Fruit fly (Drosophila melanogaster) whole organism: Measurements from ENCODE around the gene GatB.
A peak's percentile ranks its signal among the peaks of the same experiment; 100 is the strongest.

Source experiments
- CG8478 ChIP-seq: fragments of >200 bp; optimal IDR thresholded peaks from 2 replicates; lab custom pipeline; 2018; ENCODE audit warnings: inconsistent platforms
- Dll ChIP-seq: fragments of >200 bp; optimal IDR thresholded peaks from 2 replicates; lab custom pipeline; 2017
- EcR ChIP-seq, 2 experiments: fragments of >200 bp; optimal IDR thresholded peaks; 2 replicates each; lab custom pipeline; 2017; ENCODE audit warnings: missing biosample characterization in 2 of 2, missing genetic modification characterization in 2 of 2, missing genetic modification reagents in 2 of 2
- pan ChIP-seq: fragments of >200 bp; optimal IDR thresholded peaks from 2 replicates; lab custom pipeline; 2017
- psq ChIP-seq: fragments of >200 bp; optimal IDR thresholded peaks from 2 replicates; lab custom pipeline; 2017
- usp ChIP-seq: fragments of >200 bp; optimal IDR thresholded peaks from 2 replicates; lab custom pipeline; 2017; ENCODE audit warnings: missing biosample characterization, missing genetic modification characterization, mixed read lengths

Gene GatB

DNA sequence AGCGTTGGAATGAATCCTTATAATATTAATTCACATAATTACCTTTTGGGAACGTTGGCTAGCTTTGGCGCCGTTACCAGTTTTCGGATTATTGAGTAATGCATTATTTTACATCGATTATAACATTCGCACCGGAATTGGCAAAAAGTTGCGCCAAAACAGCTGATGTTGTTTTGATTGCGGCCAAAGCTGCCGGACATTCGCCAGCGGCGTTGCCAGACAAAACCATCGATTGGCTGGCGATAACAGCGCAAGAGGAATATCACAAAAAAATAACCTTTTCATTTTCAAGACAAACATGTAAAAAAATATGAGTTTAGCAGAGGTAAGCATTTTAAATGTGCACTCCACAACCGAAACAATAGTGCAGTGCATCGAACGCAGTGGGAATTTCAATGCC is at the start of gene GatB, which contains the start of gene Tsc1:
TSS of gene GatB (minus strand) at position 176 of the 400 bp plus-strand sequence.
TSS of gene Tsc1 (plus strand) at position 228 of the 400 bp plus-strand sequence.
- TF ChIP-seq usp = no peak
- no peak for TF ChIP-seq psq (lab: Kevin White, UChicago)
- no peak for TF ChIP-seq Dll
- TF ChIP-seq EcR (GFP tag; optimal IDR thresholded peaks at IDR 0.05; lab: Kevin White, UChicago) = no peak
- TF ChIP-seq CG8478 (lab: Kevin White, UChicago) = no peak
- no peak for TF ChIP-seq pan (lab: Kevin White, UChicago)

DNA sequence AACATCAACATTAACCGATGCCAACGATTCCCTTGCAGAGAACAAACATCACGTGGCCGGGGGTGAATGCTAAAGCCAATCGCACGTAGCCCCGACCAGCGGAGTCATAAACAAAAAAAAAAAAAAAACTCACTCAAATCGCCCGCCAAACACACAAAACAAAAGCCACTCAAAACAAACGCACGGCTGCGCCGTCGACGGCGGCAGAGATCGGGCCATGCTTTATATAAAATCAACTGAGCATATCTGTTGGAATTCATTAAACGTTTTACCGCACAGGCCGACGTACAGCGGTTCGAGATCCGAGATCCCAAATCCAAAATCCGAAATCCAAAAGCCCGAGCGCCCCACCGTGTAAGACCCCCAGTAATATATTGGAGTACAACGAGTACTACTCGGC is 42.3 kb upstream of the GatB start, which contains the start of gene CG13606:
TSS of gene CG13606 (plus strand) at position 250 of the 400 bp plus-strand sequence.
- TF ChIP-seq psq (lab: Kevin White, UChicago) = no peak
- TF ChIP-seq usp = no peak
- TF ChIP-seq pan (lab: Kevin White, UChicago) = no peak
- no peak for TF ChIP-seq CG8478 (lab: Kevin White, UChicago)
- no peak for TF ChIP-seq EcR (GFP tag; optimal IDR thresholded peaks at IDR 0.05; lab: Kevin White, UChicago)
- no peak for TF ChIP-seq Dll

DNA sequence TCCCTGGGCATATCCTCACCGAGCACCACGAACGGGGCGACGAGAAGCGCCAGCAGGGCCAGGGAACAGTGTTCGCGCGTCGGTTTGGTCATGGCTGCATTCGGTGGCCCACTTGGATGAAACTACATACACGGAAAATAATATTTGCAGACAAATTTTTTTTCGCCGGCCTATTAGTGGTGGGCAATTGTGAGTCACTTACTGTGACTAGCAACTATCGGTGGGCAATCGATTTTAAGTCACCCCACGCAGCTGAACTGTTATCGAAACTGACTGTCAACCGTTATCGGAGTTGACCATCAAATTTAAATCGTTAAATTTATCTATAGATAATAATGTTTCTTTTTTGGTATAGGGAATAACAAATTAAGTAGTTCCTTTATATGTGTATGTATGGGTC is 39.3 kb upstream of the GatB start, which contains the start of gene CG5510:
TSS of gene CG5510 (minus strand) at position 201 of the 400 bp plus-strand sequence.
- TF ChIP-seq EcR (GFP tag; optimal IDR thresholded peaks at IDR 0.05; lab: Kevin White, UChicago) (no peak), pan (lab: Kevin White, UChicago) (no peak), usp (no peak), CG8478 (lab: Kevin White, UChicago) (no peak), Dll (no peak), psq (lab: Kevin White, UChicago) (no peak)

- TF ChIP-seq EcR (GFP tag; optimal IDR thresholded peaks at IDR 0.05; lab: Kevin White, UChicago) (no peak), Dll (no peak), usp (no peak), CG8478 (lab: Kevin White, UChicago) (no peak), pan (lab: Kevin White, UChicago) (no peak), psq (lab: Kevin White, UChicago) (no peak)
These were observed 33.5 kb upstream of the GatB start, which contains the start of gene Apc2 for dm6 chr3R:24163556-24164022. TSS of gene Apc2 (plus strand) at chr3R:24163966.

dm6 chr3R:24162774-24163555 is 32.9 kb upstream of the GatB start, which contains the start of gene mRpS24:
TSS of gene mRpS24 (minus strand) at chr3R:24163545.
- TF ChIP-seq CG8478 (lab: Kevin White, UChicago) (no peak), psq (lab: Kevin White, UChicago) (no peak), EcR (GFP tag; optimal IDR thresholded peaks at IDR 0.05; lab: Kevin White, UChicago) (no peak), pan (lab: Kevin White, UChicago) (no peak), usp (no peak), Dll (no peak)

- no peak for TF ChIP-seq psq (lab: Kevin White, UChicago)
- peak; percentile 69 for TF ChIP-seq pan (lab: Kevin White, UChicago)
These were observed 31.2 kb upstream of the GatB start, which contains the start of the genes Myo95E and TBC1d7 for dm6 chr3R:24161173-24161811. TSS of gene Myo95E (minus strand) at chr3R:24161498. TSS of gene TBC1d7 (plus strand) at chr3R:24161727.

- TF ChIP-seq Dll = no peak
- no peak for TF ChIP-seq CG8478 (lab: Kevin White, UChicago)
- TF ChIP-seq psq (lab: Kevin White, UChicago) = no peak
- TF ChIP-seq usp = no peak
- TF ChIP-seq pan (lab: Kevin White, UChicago) = no peak
- no peak for TF ChIP-seq EcR (GFP tag; optimal IDR thresholded peaks at IDR 0.05; lab: Kevin White, UChicago)
These were observed 22.1 kb upstream of the GatB start, which contains the start of the genes p38a and CG6178 for dm6 chr3R:24151924-24152809. TSS of gene p38a (minus strand) at chr3R:24152321. TSS of gene CG6178 (plus strand) at chr3R:24152347.

- no peak for TF ChIP-seq Dll
- TF ChIP-seq EcR (GFP tag; optimal IDR thresholded peaks at IDR 0.05; lab: Kevin White, UChicago) = no peak
- TF ChIP-seq usp = no peak
These were observed 20.0 kb upstream of the GatB start, which contains the start of gene p38c for dm6 chr3R:24150103-24150502. TSS of gene p38c (minus strand) at chr3R:24150203.

DNA sequence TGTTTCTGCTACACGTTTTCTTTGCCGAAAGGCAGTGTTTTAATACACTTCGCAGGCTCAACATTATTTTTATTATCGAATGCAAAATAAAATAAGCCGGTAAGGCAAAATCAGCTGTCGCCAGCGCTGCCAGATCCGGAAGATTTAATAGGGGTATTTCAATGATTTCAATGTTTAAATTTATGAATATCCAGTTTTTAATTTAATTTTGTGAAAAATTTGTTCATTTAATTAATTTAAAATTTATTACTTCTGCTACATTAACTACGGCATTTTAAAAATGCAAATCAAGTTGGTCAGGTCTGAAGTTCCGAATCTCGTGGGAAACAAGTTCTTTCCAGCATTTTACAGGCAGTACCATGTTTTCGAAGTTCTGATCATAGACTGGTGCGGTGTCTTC is 18.8 kb upstream of the GatB start, which contains the start of gene Slimp:
TSS of gene Slimp (minus strand) at position 130 of the 400 bp plus-strand sequence.
- TF ChIP-seq psq (lab: Kevin White, UChicago) = no peak
- TF ChIP-seq pan (lab: Kevin White, UChicago) = no peak
- no peak for TF ChIP-seq Dll
- TF ChIP-seq EcR (GFP tag; optimal IDR thresholded peaks at IDR 0.05; lab: Kevin White, UChicago) = no peak
- TF ChIP-seq usp = no peak
- TF ChIP-seq CG8478 (lab: Kevin White, UChicago) = no peak

dm6 chr3R:24144542-24144941 is 14.5 kb upstream of the GatB start:
- TF ChIP-seq EcR (GFP tag; optimal IDR thresholded peaks at IDR 0.05; lab: Kevin White, UChicago) = no peak
- TF ChIP-seq psq (lab: Kevin White, UChicago) = no peak

- TF ChIP-seq Dll = no peak
- no peak for TF ChIP-seq pan (lab: Kevin White, UChicago)
- TF ChIP-seq usp = no peak
- TF ChIP-seq CG8478 (lab: Kevin White, UChicago) = no peak
- TF ChIP-seq psq (lab: Kevin White, UChicago) = no peak
- no peak for TF ChIP-seq EcR (GFP tag; optimal IDR thresholded peaks at IDR 0.05; lab: Kevin White, UChicago)
These were observed 13.7 kb upstream of the GatB start for dm6 chr3R:24143779-24144178.
